Fruit fly (Drosophila melanogaster) whole organism, embryonic: Measurements from ENCODE around the gene CG15337.

Experiments used
- Asciz ChIP-seq: fragments of 200-800 bp; sonication (Bioruptor generic); optimal IDR thresholded peaks from 2 replicates; lab custom pipeline; 2017; ENCODE audit warnings: missing biosample characterization, mild to moderate bottlenecking, missing genetic modification characterization, missing genetic modification reagents
- Atf6 ChIP-seq: fragments of 200-800 bp; sonication (Bioruptor generic); IDR thresholded peaks from 2 replicates; pipeline ENCODE4 v1.3.6; 2022; ENCODE audit warnings: missing biosample characterization, missing genetic modification characterization
- B-H1 ChIP-seq: fragments of 200-800 bp; sonication (Bioruptor generic); IDR thresholded peaks from 3 replicates; pipeline ENCODE4 v1.3.6; 2022; ENCODE audit warnings: missing biosample characterization, missing genetic modification characterization
- CG10274 ChIP-seq: fragments of 200-800 bp; sonication (Bioruptor generic); optimal IDR thresholded peaks from 3 replicates; lab custom pipeline; 2017; ENCODE audit warnings: missing biosample characterization, mild to moderate bottlenecking, missing genetic modification characterization
- CG10565 ChIP-seq: fragments of 200-800 bp; sonication (Bioruptor generic); optimal IDR thresholded peaks from 3 replicates; lab custom pipeline; 2016; ENCODE audit warnings: missing biosample characterization, mild to moderate bottlenecking, missing genetic modification characterization
- CG12071 ChIP-seq: fragments of 200-800 bp; sonication (Bioruptor generic); optimal IDR thresholded peaks from 3 replicates; lab custom pipeline; 2018; ENCODE audit warnings: missing biosample characterization, mild to moderate bottlenecking, missing genetic modification characterization
- CG12155 ChIP-seq: fragments of 200-800 bp; sonication (Bioruptor generic); optimal IDR thresholded peaks from 3 replicates; lab custom pipeline; 2016; ENCODE audit warnings: missing biosample characterization, missing genetic modification characterization
- CG12744 ChIP-seq: fragments of 200-800 bp; sonication (Bioruptor generic); optimal IDR thresholded peaks from 2 replicates; lab custom pipeline; 2016; ENCODE audit warnings: missing biosample characterization, missing genetic modification characterization
- CG13775 ChIP-seq: fragments of 200-800 bp; sonication (Bioruptor generic); optimal IDR thresholded peaks from 3 replicates; lab custom pipeline; 2017; ENCODE audit warnings: missing biosample characterization, mild to moderate bottlenecking, missing genetic modification characterization
- CG15601 ChIP-seq: fragments of 200-800 bp; sonication (Bioruptor generic); optimal IDR thresholded peaks from 3 replicates; lab custom pipeline; 2019; ENCODE audit warnings: missing biosample characterization, mild to moderate bottlenecking, missing genetic modification characterization, moderate library complexity
- CG1603 ChIP-seq: fragments of 200-800 bp; sonication (Bioruptor generic); optimal IDR thresholded peaks from 2 replicates; lab custom pipeline; 2019; ENCODE audit warnings: missing biosample characterization, mild to moderate bottlenecking, missing genetic modification characterization, moderate library complexity
- CG17359 ChIP-seq: fragments of 200-800 bp; sonication (Bioruptor generic); optimal IDR thresholded peaks from 3 replicates; lab custom pipeline; 2018; ENCODE audit warnings: missing biosample characterization, mild to moderate bottlenecking, missing genetic modification characterization, moderate library complexity
- CG31441 ChIP-seq: fragments of 200-800 bp; sonication (Bioruptor generic); IDR thresholded peaks from 2 replicates; pipeline ENCODE4 v1.3.6; 2022; ENCODE audit warnings: missing biosample characterization, missing genetic modification characterization
- CG32767 ChIP-seq: fragments of 200-800 bp; sonication (Bioruptor generic); IDR thresholded peaks from 2 replicates; pipeline ENCODE4 v1.3.6; 2022; ENCODE audit warnings: missing biosample characterization, missing genetic modification characterization
- CG3281 ChIP-seq: fragments of 200-800 bp; sonication (Bioruptor generic); optimal IDR thresholded peaks from 3 replicates; lab custom pipeline; 2017; ENCODE audit warnings: missing biosample characterization, mild to moderate bottlenecking, missing genetic modification characterization
- CG4360 ChIP-seq: fragments of 200-800 bp; sonication (Bioruptor generic); IDR thresholded peaks from 2 replicates; pipeline ENCODE4 v1.3.6; 2022; ENCODE audit warnings: missing biosample characterization, missing genetic modification characterization
- CG4424 ChIP-seq: fragments of 200-800 bp; sonication (Bioruptor generic); optimal IDR thresholded peaks from 3 replicates; lab custom pipeline; 2016; ENCODE audit warnings: missing biosample characterization, missing genetic modification characterization
- CG5245 ChIP-seq: fragments of 200-800 bp; sonication (Bioruptor generic); optimal IDR thresholded peaks from 3 replicates; lab custom pipeline; 2016; ENCODE audit warnings: missing biosample characterization, missing genetic modification characterization
- CG6254 ChIP-seq: fragments of 200-800 bp; sonication (Bioruptor generic); optimal IDR thresholded peaks from 3 replicates; lab custom pipeline; 2017; ENCODE audit warnings: mild to moderate bottlenecking, missing biosample characterization, missing genetic modification reagents, missing genetic modification characterization
- CG6854 ChIP-seq: fragments of 200-800 bp; sonication (Bioruptor generic); optimal IDR thresholded peaks from 3 replicates; lab custom pipeline; 2017; ENCODE audit warnings: missing biosample characterization, mild to moderate bottlenecking, missing genetic modification characterization
- CG7839 ChIP-seq: fragments of 200-800 bp; sonication (Bioruptor generic); optimal IDR thresholded peaks from 3 replicates; lab custom pipeline; 2018; ENCODE audit warnings: missing biosample characterization, mild to moderate bottlenecking, missing genetic modification characterization, moderate library complexity
- CG8388 ChIP-seq: fragments of 200-800 bp; sonication (Bioruptor generic); optimal IDR thresholded peaks from 2 replicates; lab custom pipeline; 2019; ENCODE audit warnings: missing biosample characterization, mild to moderate bottlenecking, missing genetic modification characterization, moderate library complexity
- CrebB ChIP-seq: fragments of 200-800 bp; sonication (Bioruptor generic); optimal IDR thresholded peaks from 3 replicates; lab custom pipeline; 2018; ENCODE audit warnings: missing biosample characterization, mild to moderate bottlenecking, missing genetic modification characterization
- Dbx ChIP-seq: fragments of 200-800 bp; sonication (Bioruptor generic); IDR thresholded peaks from 3 replicates; pipeline ENCODE4 v1.3.6; 2022; ENCODE audit warnings: missing biosample characterization, missing genetic modification characterization
- Dip2 ChIP-seq: fragments of 200-800 bp; sonication (Bioruptor generic); IDR thresholded peaks from 2 replicates; pipeline ENCODE4 v1.3.6; 2022; ENCODE audit warnings: missing biosample characterization, missing genetic modification characterization
- Dp ChIP-seq: fragments of 200-800 bp; sonication (Bioruptor generic); optimal IDR thresholded peaks from 2 replicates; lab custom pipeline; 2018; ENCODE audit warnings: missing biosample characterization, mild to moderate bottlenecking, missing genetic modification characterization, moderate library complexity
- E2f1 ChIP-seq: fragments of 200-800 bp; sonication (Bioruptor generic); IDR thresholded peaks from 2 replicates; pipeline ENCODE4 v1.3.6; 2022; ENCODE audit warnings: missing biosample characterization, missing genetic modification characterization
- Hand ChIP-seq: fragments of 200-800 bp; sonication (Bioruptor generic); optimal IDR thresholded peaks from 2 replicates; lab custom pipeline; 2017; ENCODE audit warnings: mild to moderate bottlenecking, missing biosample characterization, missing genetic modification reagents, missing genetic modification characterization
- Hr3 ChIP-seq: fragments of 200-800 bp; sonication (Bioruptor generic); optimal IDR thresholded peaks from 3 replicates; lab custom pipeline; 2016; ENCODE audit warnings: missing biosample characterization, missing genetic modification characterization
- Hr51 ChIP-seq, 2 experiments: fragments of 200-800 bp; sonication (Bioruptor generic); optimal IDR thresholded peaks; 2 replicates in 1 of 2; 3 replicates in 1 of 2; lab custom pipeline; 2016 to 2018; ENCODE audit warnings: missing biosample characterization in 2 of 2, missing genetic modification characterization in 2 of 2, mild to moderate bottlenecking in 1 of 2, moderate library complexity in 1 of 2
- MTF-1 ChIP-seq: fragments of 200-800 bp; sonication (Bioruptor generic); optimal IDR thresholded peaks from 2 replicates; lab custom pipeline; 2018; ENCODE audit warnings: missing biosample characterization, mild to moderate bottlenecking, missing genetic modification characterization, borderline replicate concordance
- NK7.1 ChIP-seq: fragments of 200-800 bp; sonication (Bioruptor generic); optimal IDR thresholded peaks from 3 replicates; lab custom pipeline; 2016; ENCODE audit warnings: missing biosample characterization, missing genetic modification characterization
- PHDP ChIP-seq: fragments of 200-800 bp; sonication (Bioruptor generic); optimal IDR thresholded peaks from 3 replicates; lab custom pipeline; 2018; ENCODE audit warnings: missing biosample characterization, mild to moderate bottlenecking, missing genetic modification characterization, moderate library complexity
- Ptx1 ChIP-seq: fragments of 200-800 bp; sonication (Bioruptor generic); IDR thresholded peaks from 2 replicates; pipeline ENCODE4 v1.3.6; 2022; ENCODE audit warnings: missing biosample characterization, missing genetic modification characterization
- Rfx ChIP-seq: fragments of 200-800 bp; sonication (Bioruptor generic); IDR thresholded peaks from 2 replicates; pipeline ENCODE4 v1.3.6; 2022; ENCODE audit warnings: missing biosample characterization, missing genetic modification characterization
- ac ChIP-seq: fragments of 200-800 bp; sonication (Bioruptor generic); optimal IDR thresholded peaks from 3 replicates; lab custom pipeline; 2017; ENCODE audit warnings: missing biosample characterization, mild to moderate bottlenecking, missing genetic modification characterization
- az2 ChIP-seq: fragments of 200-800 bp; sonication (Bioruptor generic); optimal IDR thresholded peaks from 3 replicates; lab custom pipeline; 2016; ENCODE audit warnings: missing biosample characterization, missing genetic modification characterization
- croc ChIP-seq: fragments of 200-800 bp; sonication (Bioruptor generic); conservative IDR thresholded peaks from 3 replicates; pipeline ENCODE4 v1.3.6; 2022; ENCODE audit warnings: missing biosample characterization, missing genetic modification characterization
- dm ChIP-seq: fragments of 200-800 bp; sonication (Bioruptor generic); optimal IDR thresholded peaks from 3 replicates; lab custom pipeline; 2016; ENCODE audit warnings: missing biosample characterization, missing genetic modification characterization
- fru ChIP-seq: fragments of >200 bp; optimal IDR thresholded peaks from 2 replicates; lab custom pipeline; 2017
- hb ChIP-seq: fragments of 200-800 bp; sonication (Bioruptor generic); IDR thresholded peaks from 3 replicates; pipeline ENCODE4 v1.3.6; 2022; ENCODE audit warnings: missing biosample characterization, missing genetic modification characterization; ENCODE audit not compliant: partially characterized antibody
- jing ChIP-seq: fragments of 200-800 bp; sonication (Bioruptor generic); optimal IDR thresholded peaks from 2 replicates; lab custom pipeline; 2018; ENCODE audit warnings: missing biosample characterization, mild to moderate bottlenecking, missing genetic modification characterization
- jumu ChIP-seq: fragments of 200-800 bp; sonication (Bioruptor generic); optimal IDR thresholded peaks from 3 replicates; lab custom pipeline; 2016; ENCODE audit warnings: missing biosample characterization, missing genetic modification characterization
- kah ChIP-seq: fragments of 200-800 bp; sonication (Bioruptor generic); optimal IDR thresholded peaks from 2 replicates; lab custom pipeline; 2018; ENCODE audit warnings: missing biosample characterization, mild to moderate bottlenecking, missing genetic modification characterization
- mam ChIP-seq: fragments of 200-800 bp; sonication (Bioruptor generic); optimal IDR thresholded peaks from 3 replicates; lab custom pipeline; 2016; ENCODE audit warnings: missing biosample characterization, missing genetic modification characterization
- repo ChIP-seq: fragments of 200-800 bp; sonication (Bioruptor generic); optimal IDR thresholded peaks from 2 replicates; lab custom pipeline; 2016; ENCODE audit warnings: missing biosample characterization, missing genetic modification characterization
- sc ChIP-seq, 3 experiments: fragments of >200 bp in 2 of 3; fragments of 200-800 bp in 1 of 3; sonication (Bioruptor generic) in 1 of 3; optimal IDR thresholded peaks; 2 replicates in 2 of 3; 3 replicates in 1 of 3; lab custom pipeline; 2017; ENCODE audit warnings: mild to moderate bottlenecking in 1 of 3, missing biosample characterization in 1 of 3, missing genetic modification characterization in 1 of 3, missing genetic modification reagents in 1 of 3
- sna ChIP-seq: fragments of 200-800 bp; sonication (Bioruptor generic); IDR thresholded peaks from 2 replicates; pipeline ENCODE4 v1.3.6; 2022; ENCODE audit warnings: missing biosample characterization, missing genetic modification characterization; ENCODE audit not compliant: partially characterized antibody
- trh ChIP-seq: fragments of 200-800 bp; sonication (Bioruptor generic); optimal IDR thresholded peaks from 2 replicates; lab custom pipeline; 2016; ENCODE audit warnings: missing biosample characterization, missing genetic modification characterization
- ttk ChIP-seq: fragments of 200-800 bp; sonication (Bioruptor generic); IDR thresholded peaks from 2 replicates; pipeline ENCODE4 v2.1.2; 2022; ENCODE audit warnings: missing biosample characterization, missing genetic modification characterization
- unpg ChIP-seq: fragments of 200-800 bp; sonication (Bioruptor generic); optimal IDR thresholded peaks from 3 replicates; lab custom pipeline; 2018; ENCODE audit warnings: missing biosample characterization, mild to moderate bottlenecking, missing genetic modification characterization, moderate library complexity

CG15337 gene

dm6 chrX:8112715-8113114 is 47.1 kb upstream of the CG15337 start (continued):
- TF ChIP-seq CG5245 (GFP tag; lab: Kevin White, UChicago) (no peak), B-H1 (GFP tag; lab: Robert Waterston, UW) (no peak; the same call in 2 of the 3 replicates), Atf6 (peak; percentile 57; the same call in 1 of the 2 replicates), CG10565 (GFP tag; lab: Kevin White, UChicago) (no peak), croc (GFP tag; lab: Robert Waterston, UW) (no peak), kah (GFP tag; lab: Kevin White, UChicago) (no peak), CG12071 (GFP tag; lab: Kevin White, UChicago) (no peak), Hr51 (GFP tag; optimal IDR thresholded peaks at IDR 0.05; lab: Kevin White, UChicago) (peak in 1 of 2 experiments; percentile 42), CG31441 (GFP tag; lab: Robert Waterston, UW) (no peak), CG8388 (GFP tag; lab: Kevin White, UChicago) (no peak), CG13775 (GFP tag; lab: Kevin White, UChicago) (peak; percentile 32), CG10274 (GFP tag; lab: Kevin White, UChicago) (no peak), hb (GFP tag; lab: Robert Waterston, UW) (no peak), CG1603 (no peak), NK7.1 (peak; percentile 11), fru (lab: Kevin White, UChicago) (no peak), Dbx (GFP tag; lab: Robert Waterston, UW) (peak; percentile 62; the same call in 2 of the 3 replicates), unpg (GFP tag; lab: Kevin White, UChicago) (peak; percentile 30), CG6254 (no peak), Ptx1 (GFP tag; lab: Robert Waterston, UW) (peak; percentile 46; the same call in 1 of the 2 replicates), az2 (GFP tag; lab: Kevin White, UChicago) (no peak), Asciz (no peak), PHDP (tag; lab: Kevin White, UChicago) (peak; percentile 29), CG7839 (peak; percentile 53), ttk (no peak), Dip2 (GFP tag; lab: Robert Waterston, UW) (no peak), Hand (GFP tag; lab: Kevin White, UChicago) (no peak), CG12155 (GFP tag; lab: Kevin White, UChicago) (no peak), jumu (GFP tag; lab: Kevin White, UChicago) (peak; percentile 7), sc (optimal IDR thresholded peaks at IDR 0.05; lab: Kevin White, UChicago) (no peak), sc (GFP tag; optimal IDR thresholded peaks at IDR 0.05; lab: Kevin White, UChicago) (no peak), CG32767 (GFP tag; lab: Robert Waterston, UW) (no peak), CG15601 (tag; lab: Kevin White, UChicago) (no peak), dm (GFP tag; lab: Kevin White, UChicago) (no peak), E2f1 (GFP tag; lab: Robert Waterston, UW) (no peak), CG6854 (no peak), MTF-1 (GFP tag; lab: Kevin White, UChicago) (no peak), ac (GFP tag; lab: Kevin White, UChicago) (no peak), CG3281 (peak; percentile 56), CG4360 (GFP tag; lab: Robert Waterston, UW) (no peak), CG12744 (GFP tag; lab: Kevin White, UChicago) (no peak), trh (GFP tag; lab: Kevin White, UChicago) (no peak), Dp (GFP tag; lab: Kevin White, UChicago) (no peak), CrebB (tag; lab: Kevin White, UChicago) (no peak), repo (GFP tag; lab: Kevin White, UChicago) (no peak), CG17359 (tag; lab: Kevin White, UChicago) (peak; percentile 6), jing (GFP tag; lab: Kevin White, UChicago) (no peak), Rfx (GFP tag; lab: Robert Waterston, UW) (peak; percentile 70), mam (peak; percentile 41), sna (GFP tag; lab: Robert Waterston, UW) (no peak), Hr3 (GFP tag; lab: Kevin White, UChicago) (no peak), CG4424 (no peak)
